Fruit fly (Drosophila melanogaster) whole organism, adult: ENCODE measurements around the gene tnc.

Source experiments
- CG11617 ChIP-seq: fragments of 200-800 bp; sonication (Bioruptor generic); optimal IDR thresholded peaks from 2 replicates; lab custom pipeline; 2017; ENCODE audit warnings: mild to moderate bottlenecking, missing biosample characterization, missing genetic modification reagents, missing genetic modification characterization
- CG12768 ChIP-seq: fragments of 200-800 bp; sonication (Bioruptor generic); optimal IDR thresholded peaks from 2 replicates; lab custom pipeline; 2017; ENCODE audit warnings: missing biosample characterization, missing genetic modification characterization, mild to moderate bottlenecking, moderate library complexity, missing genetic modification reagents
- CG14711 ChIP-seq: fragments of 200-800 bp; sonication (Bioruptor generic); optimal IDR thresholded peaks from 2 replicates; lab custom pipeline; 2018; ENCODE audit warnings: missing biosample characterization, mild to moderate bottlenecking, missing genetic modification characterization, moderate library complexity
- CG1620 ChIP-seq: fragments of 200-800 bp; sonication (Bioruptor generic); optimal IDR thresholded peaks from 2 replicates; lab custom pipeline; 2016; ENCODE audit warnings: missing biosample characterization, missing genetic modification characterization
- CG33017 ChIP-seq: fragments of 200-800 bp; sonication (Bioruptor generic); optimal IDR thresholded peaks from 2 replicates; lab custom pipeline; 2018; ENCODE audit warnings: missing biosample characterization, mild to moderate bottlenecking, missing genetic modification characterization, moderate library complexity
- CG5204 ChIP-seq: fragments of 200-800 bp; sonication (Bioruptor generic); optimal IDR thresholded peaks from 2 replicates; lab custom pipeline; 2016; ENCODE audit warnings: missing biosample characterization, missing genetic modification characterization
- CG7045 ChIP-seq: fragments of 200-800 bp; sonication (Bioruptor generic); optimal IDR thresholded peaks from 2 replicates; lab custom pipeline; 2017; ENCODE audit warnings: missing biosample characterization, mild to moderate bottlenecking, missing genetic modification characterization
- CG7101 ChIP-seq: fragments of 200-800 bp; sonication (Bioruptor generic); optimal IDR thresholded peaks from 2 replicates; lab custom pipeline; 2018; ENCODE audit warnings: missing biosample characterization, mild to moderate bottlenecking, missing genetic modification characterization, moderate library complexity
- Clk ChIP-seq: fragments of 200-800 bp; sonication (Bioruptor generic); optimal IDR thresholded peaks from 2 replicates; lab custom pipeline; 2017; ENCODE audit warnings: missing biosample characterization, missing genetic modification characterization
- Crg-1 ChIP-seq: fragments of 200-800 bp; sonication (Bioruptor generic); optimal IDR thresholded peaks from 2 replicates; lab custom pipeline; 2016; ENCODE audit warnings: missing biosample characterization, missing genetic modification characterization
- Hr96 ChIP-seq: fragments of 200-800 bp; sonication (Bioruptor generic); optimal IDR thresholded peaks from 2 replicates; lab custom pipeline; 2016; ENCODE audit warnings: missing biosample characterization, missing genetic modification characterization
- Mnt ChIP-seq: fragments of 200-800 bp; sonication (Bioruptor generic); optimal IDR thresholded peaks from 2 replicates; lab custom pipeline; 2016; ENCODE audit warnings: missing biosample characterization, mild to moderate bottlenecking, missing genetic modification characterization
- bab1 ChIP-seq: fragments of 200-800 bp; sonication (Bioruptor generic); optimal IDR thresholded peaks from 3 replicates; lab custom pipeline; 2019; ENCODE audit warnings: missing biosample characterization, mild to moderate bottlenecking, missing genetic modification characterization, moderate library complexity
- cic ChIP-seq: fragments of 200-800 bp; sonication (Bioruptor generic); optimal IDR thresholded peaks from 2 replicates; lab custom pipeline; 2017; ENCODE audit warnings: missing biosample characterization, mild to moderate bottlenecking, missing genetic modification characterization, moderate library complexity
- cnc ChIP-seq, 2 experiments: fragments of >200 bp; optimal IDR thresholded peaks; 2 replicates each; lab custom pipeline; 2017
- kay ChIP-seq: fragments of 200-800 bp; sonication (Bioruptor generic); peaks from one replicate; lab custom pipeline; 2016; ENCODE audit warnings: missing biosample characterization, missing genetic modification characterization, borderline replicate concordance
- ovo ChIP-seq: fragments of 200-800 bp; sonication (Bioruptor generic); optimal IDR thresholded peaks from 2 replicates; lab custom pipeline; 2016; ENCODE audit warnings: missing biosample characterization, missing genetic modification characterization
- pad ChIP-seq: fragments of 200-800 bp; sonication (Bioruptor generic); optimal IDR thresholded peaks from 3 replicates; lab custom pipeline; 2017; ENCODE audit warnings: missing biosample characterization, missing genetic modification characterization, mild to moderate bottlenecking, moderate library complexity, missing genetic modification reagents
- tj ChIP-seq: fragments of 200-800 bp; sonication (Bioruptor generic); optimal IDR thresholded peaks from 3 replicates; lab custom pipeline; 2017; ENCODE audit warnings: missing biosample characterization, mild to moderate bottlenecking, missing genetic modification characterization, moderate library complexity
- toe ChIP-seq: fragments of 200-800 bp; sonication (Bioruptor generic); optimal IDR thresholded peaks from 2 replicates; lab custom pipeline; 2016; ENCODE audit warnings: missing biosample characterization, missing genetic modification characterization

Gene tnc

dm6 chr3R:24947332-24947731 is 36.9 kb upstream of the tnc start, which contains the start of gene mah:
TSS of gene mah (plus strand) at chr3R:24947632.
- TF ChIP-seq CG11617 (GFP tag; lab: Kevin White, UChicago) (no peak), CG33017 (no peak), pad (GFP tag; lab: Kevin White, UChicago) (no peak), CG7045 (GFP tag; lab: Kevin White, UChicago) (no peak), tj (GFP tag; lab: Kevin White, UChicago) (no peak), Crg-1 (GFP tag; lab: Kevin White, UChicago) (no peak), CG7101 (no peak), cnc (optimal IDR thresholded peaks at IDR 0.05; lab: Kevin White, UChicago) (no peak), bab1 (GFP tag; lab: Kevin White, UChicago) (no peak), Mnt (GFP tag; lab: Kevin White, UChicago) (no peak), ovo (GFP tag; lab: Kevin White, UChicago) (no peak), CG12768 (GFP tag; lab: Kevin White, UChicago) (no peak), Hr96 (GFP tag; lab: Kevin White, UChicago) (no peak)

dm6 chr3R:24953152-24953551 is 31.0 kb upstream of the tnc start:
- TF ChIP-seq Mnt (GFP tag; lab: Kevin White, UChicago): no peak
- no peak for TF ChIP-seq CG7045 (GFP tag; lab: Kevin White, UChicago)
- no peak for TF ChIP-seq Clk (GFP tag; lab: Kevin White, UChicago)
- TF ChIP-seq bab1 (GFP tag; lab: Kevin White, UChicago): no peak
- no peak for TF ChIP-seq cnc (optimal IDR thresholded peaks at IDR 0.05; lab: Kevin White, UChicago)

dm6 chr3R:24962470-24962869 is 21.7 kb upstream of the tnc start:
- TF ChIP-seq Hr96 (GFP tag; lab: Kevin White, UChicago): no peak
- TF ChIP-seq CG11617 (GFP tag; lab: Kevin White, UChicago): no peak
- no peak for TF ChIP-seq tj (GFP tag; lab: Kevin White, UChicago)

dm6 chr3R:24965403-24965802 is 18.8 kb upstream of the tnc start:
- TF ChIP-seq tj (GFP tag; lab: Kevin White, UChicago) (no peak), toe (GFP tag; lab: Kevin White, UChicago) (no peak), CG12768 (GFP tag; lab: Kevin White, UChicago) (no peak), CG1620 (no peak), ovo (GFP tag; lab: Kevin White, UChicago) (no peak), pad (GFP tag; lab: Kevin White, UChicago) (no peak), Hr96 (GFP tag; lab: Kevin White, UChicago) (no peak), CG5204 (GFP tag; lab: Kevin White, UChicago) (no peak), cnc (optimal IDR thresholded peaks at IDR 0.05; lab: Kevin White, UChicago) (no peak), cic (no peak), CG11617 (GFP tag; lab: Kevin White, UChicago) (no peak), Mnt (GFP tag; lab: Kevin White, UChicago) (no peak)

DNA sequence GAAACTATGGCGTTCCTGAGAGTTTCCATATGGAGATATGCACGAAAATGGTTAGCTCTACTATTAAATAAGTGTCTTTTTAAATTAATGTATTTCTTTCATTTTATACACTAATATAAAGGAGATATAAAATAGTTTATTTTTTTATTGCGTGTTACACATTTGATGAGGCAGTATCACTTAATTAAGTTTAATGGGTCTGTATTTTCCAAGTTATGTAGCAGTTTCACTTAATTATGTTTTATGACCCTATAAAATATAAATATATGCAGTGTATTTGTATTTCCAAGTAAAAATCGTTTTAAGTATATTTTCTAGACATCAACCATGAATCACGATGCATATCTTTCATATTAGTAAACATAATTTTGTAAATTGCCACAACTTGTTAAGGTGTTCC is 17.6 kb upstream of the tnc start:
- TF ChIP-seq toe (GFP tag; lab: Kevin White, UChicago): no peak
- TF ChIP-seq CG7101: no peak
- TF ChIP-seq CG1620: no peak
- TF ChIP-seq kay: no peak
- no peak for TF ChIP-seq CG7045 (GFP tag; lab: Kevin White, UChicago)
- no peak for TF ChIP-seq CG5204 (GFP tag; lab: Kevin White, UChicago)
- TF ChIP-seq CG33017: no peak

- TF ChIP-seq Hr96 (GFP tag; lab: Kevin White, UChicago): no peak
- TF ChIP-seq CG5204 (GFP tag; lab: Kevin White, UChicago): no peak
- no peak for TF ChIP-seq cic
- TF ChIP-seq ovo (GFP tag; lab: Kevin White, UChicago): no peak
- TF ChIP-seq CG1620: no peak
- TF ChIP-seq kay: no peak
- TF ChIP-seq CG33017: no peak
Measured at dm6 chr3R:24968015-24968414, 16.2 kb upstream of the tnc start.

dm6 chr3R:24968888-24969287 is 15.3 kb upstream of the tnc start:
- TF ChIP-seq tj (GFP tag; lab: Kevin White, UChicago) (no peak), CG14711 (tag; lab: Kevin White, UChicago) (no peak), Clk (GFP tag; lab: Kevin White, UChicago) (no peak), CG33017 (no peak), CG11617 (GFP tag; lab: Kevin White, UChicago) (no peak), bab1 (GFP tag; lab: Kevin White, UChicago) (no peak), cnc (optimal IDR thresholded peaks at IDR 0.05; lab: Kevin White, UChicago) (no peak), CG1620 (no peak), pad (GFP tag; lab: Kevin White, UChicago) (no peak), Crg-1 (GFP tag; lab: Kevin White, UChicago) (no peak), Hr96 (GFP tag; lab: Kevin White, UChicago) (no peak)
